Worm (Caenorhabditis elegans) whole organism, L3 larva: ENCODE results near the gene hpo-40.

Source experiments
- ama-1 ChIP-seq: fragments of 150-350 bp; optimal IDR thresholded peaks from 2 replicates; lab custom pipeline; 2018
- fkh-2 ChIP-seq: fragments of 150-350 bp; optimal IDR thresholded peaks from 2 replicates; lab custom pipeline; 2014; ENCODE audit warnings: missing biosample characterization, missing genetic modification reagents, missing genetic modification characterization
- nhr-28 ChIP-seq: fragments of 150-350 bp; optimal IDR thresholded peaks from 2 replicates; lab custom pipeline; 2014; ENCODE audit warnings: missing biosample characterization, missing genetic modification characterization
- skn-1 ChIP-seq: fragments of 150-350 bp; optimal IDR thresholded peaks from 2 replicates; lab custom pipeline; 2014; ENCODE audit warnings: missing biosample characterization, missing genetic modification characterization
- tbx-2 ChIP-seq: sonication (generic microtip); optimal IDR thresholded peaks from 2 replicates; lab custom pipeline; 2016; ENCODE audit warnings: mild to moderate bottlenecking, missing genetic modification characterization, missing compliant biosample characterization
- unc-39 ChIP-seq: sonication (generic microtip); optimal IDR thresholded peaks from 4 replicates; lab custom pipeline; 2017; ENCODE audit warnings: missing biosample characterization, missing genetic modification characterization

- TF ChIP-seq nhr-28 (tag; lab: Kevin White, UChicago) (no peak), unc-39 (tag; lab: Kevin White, UChicago) (no peak), ama-1 (lab: Kevin White, UChicago) (no peak), skn-1 (tag; lab: Kevin White, UChicago) (no peak), tbx-2 (tag; lab: Kevin White, UChicago) (no peak), fkh-2 (tag; lab: Kevin White, UChicago) (no peak)
Measured at ce11 chrV:10227333-10227732, 14.6 kb downstream of the hpo-40 start, which contains the start of gene ttr-19.
